Fruit fly (Drosophila melanogaster) whole organism, embryonic: Measurements from ENCODE around the gene mRpL32.

Experiments used
- Atf3 ChIP-seq: fragments of 200-800 bp; sonication (Bioruptor generic); optimal IDR thresholded peaks from 3 replicates; lab custom pipeline; 2016; ENCODE audit warnings: missing biosample characterization, missing genetic modification characterization
- Bdp1 ChIP-seq: fragments of 200-800 bp; sonication (Bioruptor generic); optimal IDR thresholded peaks from 3 replicates; lab custom pipeline; 2016; ENCODE audit warnings: missing biosample characterization, missing genetic modification characterization
- CG10431 ChIP-seq: fragments of 200-800 bp; sonication (Bioruptor generic); optimal IDR thresholded peaks from 3 replicates; lab custom pipeline; 2018; ENCODE audit warnings: missing biosample characterization, mild to moderate bottlenecking, missing genetic modification characterization
- CG11398 ChIP-seq: fragments of 200-800 bp; sonication (Bioruptor generic); optimal IDR thresholded peaks from 2 replicates; lab custom pipeline; 2016; ENCODE audit warnings: missing biosample characterization, missing genetic modification characterization
- CG11504 ChIP-seq: fragments of 200-800 bp; sonication (Bioruptor generic); optimal IDR thresholded peaks from 3 replicates; lab custom pipeline; 2019; ENCODE audit warnings: missing biosample characterization, mild to moderate bottlenecking, missing genetic modification characterization, moderate library complexity
- CG12299 ChIP-seq: fragments of 200-800 bp; sonication (Bioruptor generic); optimal IDR thresholded peaks from 2 replicates; lab custom pipeline; 2018; ENCODE audit warnings: missing biosample characterization, mild to moderate bottlenecking, missing genetic modification characterization
- CG12744 ChIP-seq: fragments of 200-800 bp; sonication (Bioruptor generic); optimal IDR thresholded peaks from 2 replicates; lab custom pipeline; 2016; ENCODE audit warnings: missing biosample characterization, missing genetic modification characterization
- CG13123 ChIP-seq: fragments of 200-800 bp; sonication (Bioruptor generic); optimal IDR thresholded peaks from 2 replicates; lab custom pipeline; 2016; ENCODE audit warnings: missing biosample characterization, missing genetic modification characterization
- CG13296 ChIP-seq: fragments of 200-800 bp; sonication (Bioruptor generic); optimal IDR thresholded peaks from 3 replicates; lab custom pipeline; 2018; ENCODE audit warnings: missing biosample characterization, mild to moderate bottlenecking, missing genetic modification characterization
- CG17912 ChIP-seq: fragments of 200-800 bp; sonication (Bioruptor generic); optimal IDR thresholded peaks from 2 replicates; lab custom pipeline; 2018; ENCODE audit warnings: missing biosample characterization, mild to moderate bottlenecking, missing genetic modification characterization
- CG2120 ChIP-seq: fragments of 200-800 bp; sonication (Bioruptor generic); optimal IDR thresholded peaks from 3 replicates; lab custom pipeline; 2016; ENCODE audit warnings: missing biosample characterization, missing genetic modification characterization
- CG34224 ChIP-seq: fragments of 200-800 bp; sonication (Bioruptor generic); IDR thresholded peaks from 3 replicates; pipeline ENCODE4 v1.3.6; 2022; ENCODE audit warnings: missing biosample characterization, missing genetic modification characterization; ENCODE audit not compliant: partially characterized antibody
- CG3995 ChIP-seq: fragments of 200-800 bp; sonication (Bioruptor generic); optimal IDR thresholded peaks from 3 replicates; lab custom pipeline; 2016; ENCODE audit warnings: missing biosample characterization, missing genetic modification characterization
- CG5245 ChIP-seq: fragments of 200-800 bp; sonication (Bioruptor generic); optimal IDR thresholded peaks from 3 replicates; lab custom pipeline; 2016; ENCODE audit warnings: missing biosample characterization, missing genetic modification characterization
- CG7987 ChIP-seq: fragments of 200-800 bp; sonication (Bioruptor generic); optimal IDR thresholded peaks from 2 replicates; lab custom pipeline; 2018; ENCODE audit warnings: missing biosample characterization, mild to moderate bottlenecking, missing genetic modification characterization, moderate library complexity
- CG9437 ChIP-seq: fragments of 200-800 bp; sonication (Bioruptor generic); optimal IDR thresholded peaks from 2 replicates; lab custom pipeline; 2018; ENCODE audit warnings: missing biosample characterization, mild to moderate bottlenecking, missing genetic modification characterization
- Dref ChIP-seq: fragments of 200-800 bp; sonication (Bioruptor generic); IDR thresholded peaks from 2 replicates; pipeline ENCODE4 v1.3.6; 2022; ENCODE audit warnings: missing biosample characterization, missing genetic modification characterization
- Elba2 ChIP-seq: fragments of 200-800 bp; sonication (Bioruptor generic); optimal IDR thresholded peaks from 3 replicates; lab custom pipeline; 2016; ENCODE audit warnings: missing biosample characterization, missing genetic modification characterization
- Ets97D ChIP-seq: fragments of 200-800 bp; sonication (Bioruptor generic); optimal IDR thresholded peaks from 3 replicates; lab custom pipeline; 2016; ENCODE audit warnings: missing biosample characterization, missing genetic modification characterization
- HLH54F ChIP-seq: fragments of 200-800 bp; sonication (Bioruptor generic); optimal IDR thresholded peaks from 3 replicates; lab custom pipeline; 2016; ENCODE audit warnings: missing biosample characterization, missing genetic modification characterization
- HmgZ ChIP-seq: fragments of 200-800 bp; sonication (Bioruptor generic); optimal IDR thresholded peaks from 2 replicates; lab custom pipeline; 2018; ENCODE audit warnings: missing biosample characterization, mild to moderate bottlenecking, missing genetic modification characterization
- Hr51 ChIP-seq, 2 experiments: fragments of 200-800 bp; sonication (Bioruptor generic); optimal IDR thresholded peaks; 2 replicates in 1 of 2; 3 replicates in 1 of 2; lab custom pipeline; 2016 to 2018; ENCODE audit warnings: missing biosample characterization in 2 of 2, missing genetic modification characterization in 2 of 2, mild to moderate bottlenecking in 1 of 2, moderate library complexity in 1 of 2
- Hr78 ChIP-seq, 2 experiments: fragments of 200-800 bp in 1 of 2; fragments of >200 bp in 1 of 2; sonication (Bioruptor generic) in 1 of 2; optimal IDR thresholded peaks; 2 replicates each; lab custom pipeline; 2017 to 2019; ENCODE audit warnings: missing biosample characterization in 2 of 2, missing genetic modification characterization in 2 of 2, mild to moderate bottlenecking in 1 of 2, moderate library complexity in 1 of 2
- MBD-R2 ChIP-seq: fragments of 200-800 bp; sonication (Bioruptor generic); IDR thresholded peaks from 2 replicates; pipeline ENCODE4 v1.3.6; 2022; ENCODE audit warnings: missing biosample characterization, missing genetic modification characterization
- Mes4 ChIP-seq: fragments of 200-800 bp; sonication (Bioruptor generic); optimal IDR thresholded peaks from 2 replicates; lab custom pipeline; 2016; ENCODE audit warnings: missing biosample characterization, missing genetic modification characterization
- Nf-YB ChIP-seq: fragments of 200-800 bp; sonication (Bioruptor generic); optimal IDR thresholded peaks from 3 replicates; lab custom pipeline; 2019; ENCODE audit warnings: missing biosample characterization, mild to moderate bottlenecking, missing genetic modification characterization, moderate library complexity
- NfI ChIP-seq: fragments of 200-800 bp; sonication (Bioruptor generic); optimal IDR thresholded peaks from 3 replicates; lab custom pipeline; 2018; ENCODE audit warnings: missing biosample characterization, mild to moderate bottlenecking, missing genetic modification characterization, moderate library complexity
- PHDP ChIP-seq: fragments of 200-800 bp; sonication (Bioruptor generic); optimal IDR thresholded peaks from 3 replicates; lab custom pipeline; 2018; ENCODE audit warnings: missing biosample characterization, mild to moderate bottlenecking, missing genetic modification characterization, moderate library complexity
- Rx ChIP-seq: fragments of 200-800 bp; sonication (Bioruptor generic); IDR thresholded peaks from 2 replicates; pipeline ENCODE4 v1.3.6; 2022; ENCODE audit warnings: missing biosample characterization, missing genetic modification characterization
- YL-1 ChIP-seq: fragments of 200-800 bp; sonication (Bioruptor generic); optimal IDR thresholded peaks from 3 replicates; lab custom pipeline; 2017; ENCODE audit warnings: missing biosample characterization, mild to moderate bottlenecking, missing genetic modification characterization
- ash1 ChIP-seq: fragments of 200-800 bp; sonication (Bioruptor generic); optimal IDR thresholded peaks from 2 replicates; lab custom pipeline; 2018; ENCODE audit warnings: missing biosample characterization, mild to moderate bottlenecking, missing genetic modification characterization
- az2 ChIP-seq: fragments of 200-800 bp; sonication (Bioruptor generic); optimal IDR thresholded peaks from 3 replicates; lab custom pipeline; 2016; ENCODE audit warnings: missing biosample characterization, missing genetic modification characterization
- bsh ChIP-seq, 2 experiments: fragments of 200-800 bp; sonication (Bioruptor generic); optimal IDR thresholded peaks; 2 replicates each; lab custom pipeline; 2017 to 2018; ENCODE audit warnings: mild to moderate bottlenecking in 2 of 2, missing biosample characterization in 2 of 2, missing genetic modification characterization in 2 of 2, moderate library complexity in 1 of 2
- dm ChIP-seq: fragments of 200-800 bp; sonication (Bioruptor generic); optimal IDR thresholded peaks from 3 replicates; lab custom pipeline; 2016; ENCODE audit warnings: missing biosample characterization, missing genetic modification characterization
- dpn ChIP-seq, 2 experiments: fragments of 200-800 bp; sonication (Bioruptor generic); optimal IDR thresholded peaks; 3 replicates each; lab custom pipeline; 2016; ENCODE audit warnings: missing biosample characterization in 2 of 2, missing genetic modification characterization in 2 of 2
- ems ChIP-seq: fragments of 200-800 bp; sonication (Bioruptor generic); optimal IDR thresholded peaks from 3 replicates; lab custom pipeline; 2016; ENCODE audit warnings: missing biosample characterization, missing genetic modification characterization
- exex ChIP-seq: fragments of 200-800 bp; sonication (Bioruptor generic); optimal IDR thresholded peaks from 4 replicates; lab custom pipeline; 2018; ENCODE audit warnings: missing biosample characterization, mild to moderate bottlenecking, missing genetic modification characterization, moderate library complexity
- gcm ChIP-seq: fragments of 200-800 bp; sonication (Bioruptor generic); optimal IDR thresholded peaks from 2 replicates; lab custom pipeline; 2019; ENCODE audit warnings: missing biosample characterization, mild to moderate bottlenecking, missing genetic modification characterization, moderate library complexity
- gfzf ChIP-seq: fragments of 200-800 bp; sonication (Bioruptor generic); optimal IDR thresholded peaks from 2 replicates; lab custom pipeline; 2016; ENCODE audit warnings: missing biosample characterization, mild to moderate bottlenecking, missing genetic modification characterization, moderate library complexity
- gsb-n ChIP-seq: fragments of 200-800 bp; sonication (Bioruptor generic); optimal IDR thresholded peaks from 3 replicates; lab custom pipeline; 2018; ENCODE audit warnings: missing biosample characterization, mild to moderate bottlenecking, missing genetic modification characterization
- pan ChIP-seq, 4 experiments: fragments of >200 bp in 3 of 4; fragments of 200-800 bp in 1 of 4; sonication (Bioruptor generic) in 1 of 4; optimal IDR thresholded peaks in 3 of 4; IDR thresholded peaks in 1 of 4; 2 replicates each; pipeline versions ENCODE4 v1.3.6 to Lab custom; 2017 to 2022; ENCODE audit warnings: missing biosample characterization in 2 of 4, missing genetic modification characterization in 2 of 4, mixed read lengths in 1 of 4
- pros ChIP-seq: fragments of 200-800 bp; sonication (Bioruptor generic); optimal IDR thresholded peaks from 3 replicates; lab custom pipeline; 2019; ENCODE audit warnings: missing biosample characterization, mild to moderate bottlenecking, missing genetic modification characterization, moderate library complexity
- repo ChIP-seq: fragments of 200-800 bp; sonication (Bioruptor generic); optimal IDR thresholded peaks from 2 replicates; lab custom pipeline; 2016; ENCODE audit warnings: missing biosample characterization, missing genetic modification characterization
- slou ChIP-seq: fragments of 200-800 bp; sonication (Bioruptor generic); optimal IDR thresholded peaks from 3 replicates; lab custom pipeline; 2016; ENCODE audit warnings: missing biosample characterization, missing genetic modification characterization
- stwl ChIP-seq: fragments of 200-800 bp; sonication (Bioruptor generic); optimal IDR thresholded peaks from 3 replicates; lab custom pipeline; 2018; ENCODE audit warnings: missing biosample characterization, mild to moderate bottlenecking, missing genetic modification characterization, moderate library complexity
- sug ChIP-seq: fragments of 200-800 bp; optimal IDR thresholded peaks from 2 replicates; lab custom pipeline; 2019; ENCODE audit warnings: missing biosample characterization, mild to moderate bottlenecking, missing genetic modification characterization, moderate library complexity

mRpL32 gene

dm6 chr3R:31218997-31219992, 33.4 kb upstream of the mRpL32 start, which contains the start of gene ATPsynC (continued):
- TF ChIP-seq Atf3: peak; percentile 22
- TF ChIP-seq CG10431 (GFP tag; lab: Kevin White, UChicago): peak; percentile 54
- peak; percentile 63 for TF ChIP-seq ash1 (GFP tag; lab: Kevin White, UChicago)
- peak; percentile 39 for TF ChIP-seq CG2120
- peak; percentile 5 for TF ChIP-seq CG9437 (GFP tag; lab: Kevin White, UChicago)
- peak; percentile 35 for TF ChIP-seq CG12299 (tag; lab: Kevin White, UChicago)
- peak; percentile 56 for TF ChIP-seq stwl (tag; lab: Kevin White, UChicago)
- TF ChIP-seq PHDP: peak; percentile 42
- TF ChIP-seq CG11504 (tag; lab: Kevin White, UChicago): peak; percentile 20
- TF ChIP-seq HmgZ (tag; lab: Kevin White, UChicago): peak; percentile 91
- peak; percentile 7 for TF ChIP-seq exex (tag; lab: Kevin White, UChicago)
- no peak for TF ChIP-seq Mes4 (GFP tag; lab: Kevin White, UChicago)
- TF ChIP-seq az2: peak; percentile 93
- no peak for TF ChIP-seq pan (optimal IDR thresholded peaks at IDR 0.05; lab: Kevin White, UChicago)
- no peak for TF ChIP-seq pan (GFP tag; optimal IDR thresholded peaks at IDR 0.05 in 1 of 2, IDR thresholded peaks at IDR 0.05 in 1 of 2)
- peak; percentile 17 for TF ChIP-seq NfI (GFP tag; lab: Kevin White, UChicago)
- TF ChIP-seq HLH54F (GFP tag; lab: Kevin White, UChicago): peak; percentile 16
- no peak for TF ChIP-seq CG34224 (GFP tag; lab: Robert Waterston, UW)
- no peak for TF ChIP-seq MBD-R2 (GFP tag; lab: Robert Waterston, UW)
- TF ChIP-seq CG13296 (GFP tag; lab: Kevin White, UChicago): peak; percentile 61
- TF ChIP-seq CG12744: peak; percentile 7
- peak; percentile 83 for TF ChIP-seq sug
- peak; percentile 33 for TF ChIP-seq repo (GFP tag; lab: Kevin White, UChicago)
- peak; percentile 17 for TF ChIP-seq CG13123 (GFP tag; lab: Kevin White, UChicago)
- peak; percentile 31 for TF ChIP-seq gcm (GFP tag; lab: Kevin White, UChicago)
- TF ChIP-seq Rx (GFP tag; lab: Robert Waterston, UW): no peak
- peak; percentile 39 for TF ChIP-seq dm (GFP tag; lab: Kevin White, UChicago)
- TF ChIP-seq Hr51 (GFP tag; optimal IDR thresholded peaks at IDR 0.05; lab: Kevin White, UChicago): peak; percentile 23 to 24
- TF ChIP-seq bsh (GFP tag; optimal IDR thresholded peaks at IDR 0.05; lab: Kevin White, UChicago): peak in 1 of 2 experiments; percentile 53
- peak; percentile 91 for TF ChIP-seq YL-1 (GFP tag; lab: Kevin White, UChicago)
- TF ChIP-seq dpn (GFP tag; optimal IDR thresholded peaks at IDR 0.05; lab: Kevin White, UChicago): peak; percentile 36 to 52
- peak; percentile 94 for TF ChIP-seq Ets97D (GFP tag; lab: Kevin White, UChicago)
- peak in 1 of 2 experiments; percentile 17 for TF ChIP-seq Hr78 (GFP tag; optimal IDR thresholded peaks at IDR 0.05; lab: Kevin White, UChicago)
- TF ChIP-seq gsb-n (tag; lab: Kevin White, UChicago): peak; percentile 9
- TF ChIP-seq Nf-YB (GFP tag; lab: Kevin White, UChicago): peak; percentile 1
- TF ChIP-seq ems: peak; percentile 27
- peak; percentile 24 for TF ChIP-seq Bdp1 (GFP tag; lab: Kevin White, UChicago)
- TF ChIP-seq CG5245 (GFP tag; lab: Kevin White, UChicago): no peak
- TF ChIP-seq CG3995 (GFP tag; lab: Kevin White, UChicago): peak; percentile 17
- peak; percentile 79 for TF ChIP-seq Elba2 (GFP tag; lab: Kevin White, UChicago)
- peak; percentile 8 for TF ChIP-seq pros
- peak; percentile 61 for TF ChIP-seq CG11398 (GFP tag; lab: Kevin White, UChicago)
- TF ChIP-seq CG17912 (GFP tag; lab: Kevin White, UChicago): peak; percentile 22
- peak; percentile 100 for TF ChIP-seq gfzf (GFP tag; lab: Kevin White, UChicago)
- TF ChIP-seq Dref (GFP tag; lab: Robert Waterston, UW): no peak
- TF ChIP-seq CG7987: peak; percentile 53
- TF ChIP-seq slou (GFP tag; lab: Kevin White, UChicago): peak; percentile 10
